Worm (Caenorhabditis elegans) whole organism, young adult: Measurements from ENCODE around the gene atg-2.

ENCODE experiments used
- B0336.3 ChIP-seq: fragments of 200-800 bp; sonication (Bioruptor generic); IDR thresholded peaks from 2 replicates; pipeline ENCODE4 v1.3.6; 2022; ENCODE audit warnings: missing genetic modification characterization, missing compliant biosample characterization
- C06A6.2 ChIP-seq: fragments of 200-800 bp; sonication (Bioruptor generic); conservative IDR thresholded peaks from 2 replicates; pipeline ENCODE4 v1.3.6; 2022; ENCODE audit warnings: missing genetic modification characterization, missing compliant biosample characterization
- F39B2.1 ChIP-seq: fragments of 200-800 bp; sonication (Bioruptor generic); IDR thresholded peaks from 2 replicates; pipeline ENCODE4 v1.3.6; 2022; ENCODE audit warnings: missing genetic modification reagents, missing genetic modification characterization, missing compliant biosample characterization
- F57A8.1 ChIP-seq: fragments of 200-800 bp; sonication (Bioruptor generic); optimal IDR thresholded peaks from 2 replicates; lab custom pipeline; 2018; ENCODE audit warnings: mild to moderate bottlenecking, missing genetic modification characterization, moderate library complexity, missing compliant biosample characterization
- Y53G8AR.9 ChIP-seq: fragments of 200-800 bp; sonication (Bioruptor generic); conservative IDR thresholded peaks from 2 replicates; pipeline ENCODE4 v1.3.6; 2022; ENCODE audit warnings: missing genetic modification reagents, missing genetic modification characterization, missing compliant biosample characterization
- Y56A3A.18 ChIP-seq: fragments of 200-800 bp; sonication (Bioruptor generic); IDR thresholded peaks from 2 replicates; pipeline ENCODE4 v1.3.6; 2022; ENCODE audit warnings: missing genetic modification reagents, missing genetic modification characterization, missing compliant biosample characterization
- Y67H2A.10 ChIP-seq: fragments of 200-800 bp; sonication (Bioruptor generic); conservative IDR thresholded peaks from 2 replicates; pipeline ENCODE4 v1.3.6; 2022; ENCODE audit warnings: missing genetic modification reagents, missing genetic modification characterization, missing compliant biosample characterization
- akir-1 ChIP-seq: fragments of 200-800 bp; sonication (Bioruptor generic); optimal IDR thresholded peaks from 2 replicates; lab custom pipeline; 2018; ENCODE audit warnings: mild to moderate bottlenecking, missing genetic modification characterization, moderate library complexity, missing compliant biosample characterization
- ama-1 ChIP-seq, 3 experiments: fragments of 150-350 bp in 1 of 3; sonication (generic microtip) in 2 of 3; optimal IDR thresholded peaks; 2 replicates each; lab custom pipeline; 2014 to 2018; ENCODE audit warnings: missing biosample characterization in 2 of 3, missing genetic modification characterization in 2 of 3, missing genetic modification reagents in 2 of 3
- athp-1 ChIP-seq: sonication (generic microtip); optimal IDR thresholded peaks from 2 replicates; lab custom pipeline; 2017; ENCODE audit warnings: mild to moderate bottlenecking, missing genetic modification characterization, missing compliant biosample characterization
- attf-5 ChIP-seq: fragments of 200-800 bp; sonication (Bioruptor generic); optimal IDR thresholded peaks from 2 replicates; lab custom pipeline; 2018; ENCODE audit warnings: mild to moderate bottlenecking, missing genetic modification characterization, missing compliant biosample characterization
- cebp-1 ChIP-seq, 2 experiments: fragments of 200-800 bp in 1 of 2; sonication (Bioruptor generic) in 1 of 2; sonication (generic microtip) in 1 of 2; IDR thresholded peaks in 1 of 2; optimal IDR thresholded peaks in 1 of 2; 2 replicates each; pipeline versions ENCODE4 v1.3.6 to Lab custom; 2017 to 2022; ENCODE audit warnings: missing compliant biosample characterization in 2 of 2, missing genetic modification characterization in 2 of 2, mild to moderate bottlenecking in 1 of 2, missing genetic modification reagents in 1 of 2, moderate library complexity in 1 of 2
- ceh-91 ChIP-seq: fragments of 200-800 bp; sonication (Bioruptor generic); IDR thresholded peaks from 2 replicates; pipeline ENCODE4 v1.3.6; 2022; ENCODE audit warnings: missing genetic modification reagents, missing genetic modification characterization, missing compliant biosample characterization
- chd-7 ChIP-seq: sonication (generic microtip); optimal IDR thresholded peaks from 2 replicates; lab custom pipeline; 2016; ENCODE audit warnings: mild to moderate bottlenecking, missing genetic modification characterization, moderate library complexity, missing compliant biosample characterization
- dpl-1 ChIP-seq: fragments of 150-350 bp; optimal IDR thresholded peaks from 2 replicates; lab custom pipeline; 2014; ENCODE audit warnings: missing biosample characterization, missing genetic modification reagents, missing genetic modification characterization
- egl-18 ChIP-seq: fragments of 200-800 bp; sonication (Bioruptor generic); IDR thresholded peaks from 2 replicates; pipeline ENCODE4 v1.3.6; 2022; ENCODE audit warnings: missing genetic modification reagents, missing genetic modification characterization, missing compliant biosample characterization
- egrh-3 ChIP-seq: fragments of 200-800 bp; sonication (Bioruptor generic); IDR thresholded peaks from 2 replicates; pipeline ENCODE4 v1.3.6; 2022; ENCODE audit warnings: missing genetic modification reagents, missing genetic modification characterization, missing compliant biosample characterization
- him-1 ChIP-seq: sonication (generic microtip); optimal IDR thresholded peaks from 2 replicates; lab custom pipeline; 2016; ENCODE audit warnings: missing genotype, missing genetic modification reagents, missing genetic modification characterization, missing compliant biosample characterization
- hlh-26 ChIP-seq: fragments of 200-800 bp; sonication (Bioruptor generic); conservative IDR thresholded peaks from 2 replicates; pipeline ENCODE4 v1.3.6; 2022; ENCODE audit warnings: missing genetic modification reagents, missing genetic modification characterization, missing compliant biosample characterization
- hsf-1 ChIP-seq: fragments of 200-800 bp; sonication (Bioruptor generic); IDR thresholded peaks from 2 replicates; pipeline ENCODE4 v1.3.6; 2022; ENCODE audit warnings: missing genetic modification reagents, missing genetic modification characterization, missing compliant biosample characterization
- lag-1 ChIP-seq: fragments of 200-800 bp; sonication (Bioruptor generic); IDR thresholded peaks from 2 replicates; pipeline ENCODE4 v1.3.6; 2022; ENCODE audit warnings: missing genetic modification reagents, missing genetic modification characterization, missing compliant biosample characterization
- let-607 ChIP-seq, 2 experiments: fragments of 200-800 bp in 1 of 2; sonication (Bioruptor generic) in 1 of 2; sonication (generic microtip) in 1 of 2; optimal IDR thresholded peaks; 2 replicates each; lab custom pipeline; 2016 to 2018; ENCODE audit warnings: mild to moderate bottlenecking in 2 of 2, missing compliant biosample characterization in 2 of 2, missing genetic modification characterization in 2 of 2, moderate library complexity in 2 of 2, missing genotype in 1 of 2
- lin-35 ChIP-seq, 3 experiments: fragments of 150-350 bp in 2 of 3; sonication (generic microtip) in 1 of 3; optimal IDR thresholded peaks; 2 replicates each; lab custom pipeline; 2014 to 2018; ENCODE audit warnings: missing biosample characterization in 3 of 3, missing genetic modification characterization in 3 of 3, missing genetic modification reagents in 3 of 3
- lin-40 ChIP-seq: sonication (generic microtip); optimal IDR thresholded peaks from 2 replicates; lab custom pipeline; 2016; ENCODE audit warnings: missing genetic modification characterization, mild to moderate bottlenecking, missing compliant biosample characterization, missing genotype, missing genetic modification reagents
- lin-54 ChIP-seq: fragments of 200-800 bp; sonication (Bioruptor generic); optimal IDR thresholded peaks from 2 replicates; lab custom pipeline; 2018; ENCODE audit warnings: mild to moderate bottlenecking, missing genetic modification characterization, missing compliant biosample characterization
- madf-10 ChIP-seq: sonication (generic microtip); optimal IDR thresholded peaks from 2 replicates; lab custom pipeline; 2016; ENCODE audit warnings: mild to moderate bottlenecking, missing genetic modification characterization, missing compliant biosample characterization
- mel-28 ChIP-seq: sonication (generic microtip); optimal IDR thresholded peaks from 2 replicates; lab custom pipeline; 2016; ENCODE audit warnings: borderline replicate concordance, mild to moderate bottlenecking, missing genetic modification characterization, missing compliant biosample characterization
- mxl-1 ChIP-seq: sonication (generic microtip); optimal IDR thresholded peaks from 2 replicates; lab custom pipeline; 2016; ENCODE audit warnings: missing genetic modification characterization, missing compliant biosample characterization
- nfyb-1 ChIP-seq: fragments of 200-800 bp; sonication (Bioruptor generic); IDR thresholded peaks from 2 replicates; pipeline ENCODE4 v1.3.6; 2022; ENCODE audit warnings: missing genetic modification reagents, missing genetic modification characterization, missing compliant biosample characterization
- nhr-80 ChIP-seq: sonication (generic microtip); optimal IDR thresholded peaks from 2 replicates; lab custom pipeline; 2016; ENCODE audit warnings: missing genetic modification characterization, missing compliant biosample characterization
- pbrm-1 ChIP-seq: fragments of 200-800 bp; sonication (Bioruptor generic); IDR thresholded peaks from 2 replicates; pipeline ENCODE4 v1.3.6; 2022; ENCODE audit warnings: missing genetic modification reagents, missing genetic modification characterization, missing compliant biosample characterization
- rec-8 ChIP-seq, 2 experiments: sonication (generic microtip); optimal IDR thresholded peaks; 2 replicates each; lab custom pipeline; 2016; ENCODE audit warnings: mild to moderate bottlenecking in 2 of 2, missing genetic modification characterization in 2 of 2, missing genetic modification reagents in 2 of 2, missing genotype in 2 of 2, missing biosample characterization in 1 of 2, missing compliant biosample characterization in 1 of 2, moderate library complexity in 1 of 2
- snpc-1.3 ChIP-seq: sonication (generic microtip); optimal IDR thresholded peaks from 2 replicates; lab custom pipeline; 2017; ENCODE audit warnings: missing genetic modification characterization, mild to moderate bottlenecking, missing compliant biosample characterization, antibody characterized with exemption, moderate library complexity, missing genotype, missing genetic modification reagents; ENCODE audit not compliant: insufficient read depth
- snpc-3.4 ChIP-seq: sonication (generic microtip); optimal IDR thresholded peaks from 2 replicates; lab custom pipeline; 2017; ENCODE audit warnings: missing genetic modification characterization, mild to moderate bottlenecking, missing compliant biosample characterization, antibody characterized with exemption, moderate library complexity, missing genotype, missing genetic modification reagents
- snpc-4 ChIP-seq, 5 experiments: fragments of 150-350 bp in 1 of 5; sonication (generic microtip) in 4 of 5; optimal IDR thresholded peaks; 2 replicates each; lab custom pipeline; 2014 to 2018; ENCODE audit warnings: missing genetic modification characterization in 5 of 5, missing biosample characterization in 3 of 5, antibody characterized with exemption in 2 of 5, mild to moderate bottlenecking in 2 of 5, missing compliant biosample characterization in 2 of 5, missing genotype in 2 of 5, moderate library complexity in 2 of 5, missing genetic modification reagents in 1 of 5
- sptf-2 ChIP-seq: fragments of 200-800 bp; sonication (Bioruptor generic); optimal IDR thresholded peaks from 2 replicates; lab custom pipeline; 2018; ENCODE audit warnings: mild to moderate bottlenecking, missing genetic modification characterization, missing compliant biosample characterization
- unc-130 ChIP-seq: sonication (generic microtip); optimal IDR thresholded peaks from 2 replicates; lab custom pipeline; 2016; ENCODE audit warnings: missing genetic modification reagents, missing genetic modification characterization, missing compliant biosample characterization

The atg-2 gene

DNA sequence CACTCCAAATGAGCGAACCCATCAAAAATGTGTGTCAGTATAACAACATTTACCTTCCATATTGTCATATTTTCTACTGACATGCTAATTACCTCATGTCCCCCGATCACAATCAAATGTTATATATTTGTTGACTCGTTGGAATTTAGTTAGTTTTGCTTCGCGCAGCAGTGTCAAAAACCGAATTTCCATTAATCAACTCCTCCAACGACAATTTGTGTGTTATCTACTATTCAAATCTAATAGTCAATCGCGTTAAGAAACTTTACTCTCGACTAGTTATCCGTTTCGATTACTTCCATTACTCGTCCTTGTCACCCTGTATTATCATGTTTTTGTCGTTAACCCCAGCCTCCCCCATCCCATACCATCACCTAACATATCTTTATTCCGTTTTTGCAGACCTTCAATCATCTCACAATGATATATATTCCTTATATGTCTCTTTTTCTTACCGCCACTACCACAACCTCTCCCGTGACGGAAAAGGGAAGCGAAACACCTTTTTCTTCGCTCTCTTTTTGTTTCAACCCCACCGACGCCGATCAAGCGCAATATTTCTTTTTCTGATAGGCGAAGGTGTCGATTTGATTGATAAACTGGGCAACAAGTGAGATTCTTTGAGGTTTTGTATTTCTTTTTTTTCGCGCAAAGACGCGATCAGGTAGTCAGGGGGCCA, 10.6 kb upstream of the atg-2 start:
- TF ChIP-seq hsf-1 (GFP tag; lab: Robert Waterston, UW) (no peak), Y56A3A.18 (no peak), nhr-80 (tag; lab: Kevin White, UChicago) (peak; percentile 28), let-607 (tag; optimal IDR thresholded peaks at IDR 0.05; lab: Kevin White, UChicago) (no peak), B0336.3 (no peak), snpc-1.3 (tag; lab: Kevin White, UChicago) (no peak), F39B2.1 (GFP tag; lab: Robert Waterston, UW) (no peak), sptf-2 (GFP tag; lab: Kevin White, UChicago) (no peak), pbrm-1 (GFP tag; lab: Robert Waterston, UW) (no peak), cebp-1 (GFP tag; IDR thresholded peaks at IDR 0.05; lab: Robert Waterston, UW) (no peak), cebp-1 (tag; optimal IDR thresholded peaks at IDR 0.05; lab: Kevin White, UChicago) (peak; percentile 48)
- TF ChIP-seq, all 124 proteins: peak for 2

ce11 chrX:6799776-6800175, 6.8 kb upstream of the atg-2 start, which contains the start of gene M03A8.3:
Gene M03A8.3, plus strand, starts transcription at chrX:6800053.
- no peak for TF ChIP-seq ceh-91 (GFP tag; lab: Robert Waterston, UW)
- no peak for TF ChIP-seq mxl-1
- TF ChIP-seq nhr-80 (tag; lab: Kevin White, UChicago), result peak; percentile 46
- no peak for TF ChIP-seq rec-8 (tag; optimal IDR thresholded peaks at IDR 0.05; lab: Kevin White, UChicago)
- TF ChIP-seq lag-1 (GFP tag; lab: Robert Waterston, UW), result no peak
- no peak for TF ChIP-seq F57A8.1 (GFP tag; lab: Kevin White, UChicago)

- TF ChIP-seq madf-10 (no peak), hlh-26 (GFP tag; lab: Robert Waterston, UW) (no peak), dpl-1 (GFP tag; lab: Kevin White, UChicago) (no peak), snpc-3.4 (tag; lab: Kevin White, UChicago) (no peak), him-1 (tag; lab: Kevin White, UChicago) (no peak), mel-28 (tag; lab: Kevin White, UChicago) (no peak), akir-1 (no peak)
Measured at ce11 chrX:6801546-6801945, 5.0 kb upstream of the atg-2 start.

DNA sequence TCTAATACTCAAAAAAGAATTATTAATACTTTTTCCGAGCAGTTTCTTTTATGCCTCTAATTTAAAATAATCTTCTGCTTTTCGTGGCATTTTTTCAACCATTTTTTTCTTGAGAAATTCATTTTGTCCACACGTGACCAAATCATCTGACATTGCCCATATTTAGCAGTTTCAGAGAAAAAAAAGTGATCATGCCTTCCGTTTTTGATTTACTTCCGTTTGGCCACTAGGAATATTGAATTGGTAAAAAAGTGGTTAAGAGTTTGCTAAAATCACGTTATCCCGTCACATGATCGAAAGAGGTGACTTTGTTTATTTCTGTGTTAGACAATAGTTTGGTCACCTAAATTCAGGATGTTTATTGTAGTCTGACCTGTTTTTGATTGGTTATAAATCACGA, 2.2 kb upstream of the atg-2 start:
- no peak for TF ChIP-seq unc-130 (GFP tag; lab: Kevin White, UChicago)
- peak; percentile 44; the same call in 1 of the 2 replicates for TF ChIP-seq C06A6.2 (GFP tag; lab: Robert Waterston, UW)
- no peak for TF ChIP-seq nhr-80 (tag; lab: Kevin White, UChicago)

DNA sequence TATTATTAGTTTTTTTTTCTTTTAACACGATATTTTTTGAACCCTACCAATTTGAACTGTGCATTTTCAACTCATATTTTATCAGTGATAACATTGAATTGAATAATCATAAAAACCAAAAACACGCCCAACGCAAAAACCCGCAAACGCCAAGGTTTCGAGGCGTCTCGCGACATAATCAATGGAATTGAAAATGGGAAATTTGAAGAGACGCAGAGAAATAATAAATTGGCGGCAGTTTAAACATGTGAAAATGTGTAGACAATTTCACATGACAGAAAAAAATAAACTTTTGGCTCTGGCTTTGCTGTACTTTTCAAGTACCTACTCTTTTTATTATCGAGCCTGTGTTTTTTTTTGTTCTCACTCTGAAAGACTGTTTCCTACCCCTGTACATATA, 1.7 kb upstream of the atg-2 start:
- TF ChIP-seq nhr-80 (tag; lab: Kevin White, UChicago), result peak; percentile 86
- TF ChIP-seq attf-5 (GFP tag; lab: Kevin White, UChicago), result peak; percentile 14
- TF ChIP-seq rec-8 (tag; optimal IDR thresholded peaks at IDR 0.05; lab: Kevin White, UChicago), result no peak
- TF ChIP-seq lin-54 (GFP tag; lab: Kevin White, UChicago), result peak; percentile 78
- no peak for TF ChIP-seq cebp-1 (GFP tag; IDR thresholded peaks at IDR 0.05; lab: Robert Waterston, UW)
- peak; percentile 31 for TF ChIP-seq cebp-1 (tag; optimal IDR thresholded peaks at IDR 0.05; lab: Kevin White, UChicago)
- no peak for TF ChIP-seq egl-18 (GFP tag; lab: Robert Waterston, UW)
- TF ChIP-seq egrh-3 (GFP tag; lab: Robert Waterston, UW), result no peak
- TF ChIP-seq Y67H2A.10, result 0 out of 2 replicates have a peak, but pooled peaks have one; percentile 7
- no peak for TF ChIP-seq nfyb-1 (GFP tag; lab: Robert Waterston, UW)
- no peak for TF ChIP-seq athp-1 (tag; lab: Kevin White, UChicago)
- TF ChIP-seq lin-40 (tag; lab: Kevin White, UChicago), result peak; percentile 46
- no peak for TF ChIP-seq snpc-4 (GFP tag; optimal IDR thresholded peaks at IDR 0.05; lab: Kevin White, UChicago)
- peak in 1 of 4 experiments; percentile 5 for TF ChIP-seq snpc-4 (tag; optimal IDR thresholded peaks at IDR 0.05; lab: Kevin White, UChicago)
- TF ChIP-seq ama-1 (optimal IDR thresholded peaks at IDR 0.05; lab: Kevin White, UChicago), result peak; percentile 12
- no peak for TF ChIP-seq ama-1 (GFP tag; optimal IDR thresholded peaks at IDR 0.05; lab: Kevin White, UChicago)
- TF ChIP-seq lin-35 (GFP tag; optimal IDR thresholded peaks at IDR 0.05; lab: Kevin White, UChicago), result peak in 1 of 3 experiments; percentile 78
- no peak for TF ChIP-seq chd-7
- 0 out of 2 replicates have a peak, but pooled peaks have one; percentile 30 for TF ChIP-seq Y53G8AR.9 (GFP tag; lab: Robert Waterston, UW)
